Fruit fly (Drosophila melanogaster): ENCODE data around the gene for.
A peak's percentile ranks its signal among the peaks of the same experiment; 100 is the strongest.

Gene for

dm6 chr2L:3588841-3589240 is 67.9 kb downstream of the for start:
- no peak for TF ChIP-seq CG10565 (GFP tag; optimal IDR thresholded peaks at IDR 0.05)
- no peak for TF ChIP-seq shn (GFP tag; optimal IDR thresholded peaks at IDR 0.05)
- TF ChIP-seq D (optimal IDR thresholded peaks at IDR 0.05) = no peak
- no peak for TF ChIP-seq D (GFP tag; optimal IDR thresholded peaks at IDR 0.05)
- TF ChIP-seq Drgx (GFP tag; IDR thresholded peaks at IDR 0.05) = no peak
- TF ChIP-seq B-H1 (GFP tag; IDR thresholded peaks at IDR 0.05) = no peak
- TF ChIP-seq Nf-YB (GFP tag; optimal IDR thresholded peaks at IDR 0.05) = peak; percentile 87
- peak; percentile 7; the same call in 1 of the 2 replicates for TF ChIP-seq seq (GFP tag; IDR thresholded peaks at IDR 0.05)
- no peak for TF ChIP-seq al (GFP tag; IDR thresholded peaks at IDR 0.05)
- no peak for TF ChIP-seq row (GFP tag; IDR thresholded peaks at IDR 0.05)
- TF ChIP-seq Nf-YC (tag; optimal IDR thresholded peaks at IDR 0.05) = peak; percentile 65
- TF ChIP-seq pros (GFP tag; optimal IDR thresholded peaks at IDR 0.05) = no peak
- no peak for TF ChIP-seq CG15601 (tag; optimal IDR thresholded peaks at IDR 0.05)
- no peak for TF ChIP-seq tll (GFP tag; optimal IDR thresholded peaks at IDR 0.05)

- TF ChIP-seq CG12219 (GFP tag; optimal IDR thresholded peaks at IDR 0.05) = peak; percentile 76
- TF ChIP-seq Dp (GFP tag; optimal IDR thresholded peaks at IDR 0.05) = no peak
- no peak for TF ChIP-seq CG8478 (optimal IDR thresholded peaks at IDR 0.05)
- TF ChIP-seq Scr (GFP tag; IDR thresholded peaks at IDR 0.05; ENCODE audit: partially characterized antibody) = no peak
- TF ChIP-seq gro (GFP tag; optimal IDR thresholded peaks at IDR 0.05) = no peak
- TF ChIP-seq PHDP (tag; optimal IDR thresholded peaks at IDR 0.05) = peak; percentile 74
- TF ChIP-seq exex (tag; optimal IDR thresholded peaks at IDR 0.05) = no peak
- TF ChIP-seq en (GFP tag; optimal IDR thresholded peaks at IDR 0.05) = no peak
- peak; percentile 21; the same call in 1 of the 2 replicates for TF ChIP-seq Lim3 (GFP tag; IDR thresholded peaks at IDR 0.05)
- TF ChIP-seq Sry-δ (GFP tag; optimal IDR thresholded peaks at IDR 0.05) = no peak
- peak; percentile 39 for TF ChIP-seq CG10431 (GFP tag; optimal IDR thresholded peaks at IDR 0.05)
- peak; percentile 53; the same call in 1 of the 2 replicates for TF ChIP-seq dati (GFP tag; IDR thresholded peaks at IDR 0.05)
- TF ChIP-seq CG17912 (GFP tag; optimal IDR thresholded peaks at IDR 0.05) = no peak
- TF ChIP-seq ewg (GFP tag; optimal IDR thresholded peaks at IDR 0.05) = peak; percentile 69
- peak; percentile 75 for TF ChIP-seq kni (GFP tag; optimal IDR thresholded peaks at IDR 0.05)
- peak; percentile 34 for TF ChIP-seq Hmr (GFP tag; optimal IDR thresholded peaks at IDR 0.05)
- peak; percentile 61; the same call in 1 of the 2 replicates for TF ChIP-seq CG32767 (GFP tag; IDR thresholded peaks at IDR 0.05)
- TF ChIP-seq CG32772 (GFP tag; IDR thresholded peaks at IDR 0.05) = peak; percentile 78
- TF ChIP-seq Blimp-1 (GFP tag; optimal IDR thresholded peaks at IDR 0.05) = peak; percentile 86
- no peak for TF ChIP-seq CG3995 (GFP tag; optimal IDR thresholded peaks at IDR 0.05)
- peak; percentile 65 for TF ChIP-seq CG6813 (GFP tag; optimal IDR thresholded peaks at IDR 0.05)
- TF ChIP-seq row (GFP tag; IDR thresholded peaks at IDR 0.05) = peak; percentile 89
- peak; percentile 84 for TF ChIP-seq tgo (GFP tag; IDR thresholded peaks at IDR 0.05)
- peak; percentile 71; the same call in 2 of the 3 replicates for TF ChIP-seq CG7357 (GFP tag; IDR thresholded peaks at IDR 0.05)
- TF ChIP-seq CG14441 (GFP tag; IDR thresholded peaks at IDR 0.05) = peak; percentile 72
- peak; percentile 47 for TF ChIP-seq jing (GFP tag; optimal IDR thresholded peaks at IDR 0.05)
- TF ChIP-seq esg (GFP tag; conservative IDR thresholded peaks at IDR 0.05) = no peak
- no peak; the same call in 2 of the 3 replicates for TF ChIP-seq CG14050 (GFP tag; IDR thresholded peaks at IDR 0.05)
- peak; percentile 45 for TF ChIP-seq fd3F (GFP tag; optimal IDR thresholded peaks at IDR 0.05)
- no peak for TF ChIP-seq Hsf (GFP tag; optimal IDR thresholded peaks at IDR 0.05)
- TF ChIP-seq CG16815 (GFP tag; optimal IDR thresholded peaks at IDR 0.05) = peak; percentile 72
- peak; percentile 86 for TF ChIP-seq fd96Cb (tag; optimal IDR thresholded peaks at IDR 0.05)
- peak; percentile 92 for TF ChIP-seq nmo (GFP tag; optimal IDR thresholded peaks at IDR 0.05)
- peak in 1 of 2 experiments; percentile 93 for TF ChIP-seq Hr78 (GFP tag; optimal IDR thresholded peaks at IDR 0.05)
- peak; percentile 93 for TF ChIP-seq zfh1 (GFP tag; IDR thresholded peaks at IDR 0.05)
Observed at dm6 chr2L:3587907-3588733, 68.6 kb downstream of the for start.
